Fruit fly (Drosophila melanogaster): ENCODE data around the gene Rcd2.

Gene Rcd2

DNA sequence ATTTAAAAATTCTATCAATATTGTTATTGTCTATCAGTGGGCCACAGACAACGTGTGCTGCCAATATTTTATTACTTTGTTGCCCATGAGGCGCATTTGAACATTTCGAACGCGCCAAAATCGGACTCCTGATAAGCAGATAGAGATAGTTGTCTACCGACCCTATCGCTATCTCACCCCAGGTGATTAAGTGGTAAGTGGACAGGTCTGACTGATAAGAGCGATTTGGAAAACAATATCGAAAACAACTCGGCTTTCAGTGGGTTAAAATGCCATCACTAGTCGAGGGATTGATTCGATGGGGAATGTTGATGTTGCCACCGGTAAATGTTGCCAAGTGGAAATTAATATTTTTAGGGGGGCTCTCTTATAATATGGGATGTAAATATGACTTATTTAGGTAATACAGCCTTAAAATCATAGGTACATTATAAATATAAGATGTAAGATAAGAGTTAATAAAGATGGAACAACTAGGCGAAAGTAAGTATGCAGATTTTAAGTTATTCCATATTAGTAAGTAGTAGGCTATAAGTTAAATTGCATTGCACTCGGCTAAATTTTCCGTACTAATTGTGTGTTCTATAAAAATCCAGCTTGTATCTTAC lies 48.6 kb downstream of the Rcd2 start, which contains the start of gene ND-39:
ND-39 (plus strand) TSS at position 558 of the 608 bp plus-strand sequence.
- TF ChIP-seq Hr96 (GFP tag; optimal IDR thresholded peaks at IDR 0.05) (no peak), Crg-1 (GFP tag; optimal IDR thresholded peaks at IDR 0.05) (no peak), CG11617 (GFP tag; optimal IDR thresholded peaks at IDR 0.05) (no peak), CG33017 (tag; optimal IDR thresholded peaks at IDR 0.05) (no peak), Clk (GFP tag; optimal IDR thresholded peaks at IDR 0.05) (no peak), cic (GFP tag; optimal IDR thresholded peaks at IDR 0.05) (no peak), tj (GFP tag; optimal IDR thresholded peaks at IDR 0.05) (no peak), CG7045 (GFP tag; optimal IDR thresholded peaks at IDR 0.05) (no peak), kay (GFP tag; ENCODE audit: borderline replicate concordance) (no peak)

DNA sequence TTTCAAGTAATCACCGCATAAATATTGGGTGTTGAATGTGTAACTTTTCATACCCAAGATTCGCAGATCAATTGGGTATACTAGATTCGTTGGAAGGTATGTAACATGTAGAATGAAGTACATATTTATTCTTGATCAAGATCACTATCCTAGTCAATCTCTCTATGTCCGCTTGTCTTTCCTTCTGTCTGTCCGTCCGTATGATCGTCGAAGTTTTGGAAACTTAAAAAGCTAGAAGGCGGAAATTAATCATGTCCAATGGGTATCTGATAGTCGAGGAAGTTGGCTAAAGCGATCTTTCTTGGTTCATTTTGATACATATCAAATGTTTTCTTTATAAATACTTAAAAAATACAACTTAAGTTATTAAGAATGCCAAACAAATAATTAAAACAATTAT lies 52.6 kb downstream of the Rcd2 start:
- TF ChIP-seq CG14711 (tag; optimal IDR thresholded peaks at IDR 0.05) (no peak), CG12768 (GFP tag; optimal IDR thresholded peaks at IDR 0.05) (no peak), CG7101 (tag; optimal IDR thresholded peaks at IDR 0.05) (no peak), cic (GFP tag; optimal IDR thresholded peaks at IDR 0.05) (no peak), cnc (optimal IDR thresholded peaks at IDR 0.05) (no peak), Clk (GFP tag; optimal IDR thresholded peaks at IDR 0.05) (no peak), tj (GFP tag; optimal IDR thresholded peaks at IDR 0.05) (no peak), Mnt (GFP tag; optimal IDR thresholded peaks at IDR 0.05) (no peak), CG7045 (GFP tag; optimal IDR thresholded peaks at IDR 0.05) (no peak), ovo (GFP tag; optimal IDR thresholded peaks at IDR 0.05) (no peak), CG5204 (GFP tag; optimal IDR thresholded peaks at IDR 0.05) (no peak), toe (GFP tag; optimal IDR thresholded peaks at IDR 0.05) (no peak), kay (GFP tag; ENCODE audit: borderline replicate concordance) (no peak), pad (GFP tag; optimal IDR thresholded peaks at IDR 0.05) (no peak)

Measured in whole organism, adult.